Fruit fly (Drosophila melanogaster): ENCODE data around the gene CG6985.

DNA sequence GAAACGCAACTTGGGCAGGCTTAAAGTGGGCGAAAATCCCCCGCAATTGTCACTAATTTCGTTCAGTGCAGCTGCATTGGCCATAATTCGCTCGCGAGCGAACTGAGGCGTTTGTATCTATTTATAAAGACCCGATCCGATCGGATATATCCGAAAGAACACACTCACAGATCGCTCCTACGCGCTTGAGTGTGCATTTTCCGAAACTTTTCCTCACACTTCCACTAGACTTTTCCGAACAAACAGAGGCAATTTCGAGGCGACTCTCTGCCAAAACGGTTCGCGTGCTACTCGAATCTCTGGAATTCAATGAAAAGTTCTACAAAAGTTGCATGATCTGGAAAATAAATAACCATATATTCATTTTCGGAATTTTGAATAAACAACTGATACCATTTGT is 39.2 kb upstream of the CG6985 start, which contains the start of the genes CG6972 and CCAP:
- TF ChIP-seq Hr96 (GFP tag; optimal IDR thresholded peaks at IDR 0.05) (no peak), Mnt (GFP tag; optimal IDR thresholded peaks at IDR 0.05) (no peak), Clk (GFP tag; optimal IDR thresholded peaks at IDR 0.05) (no peak), toe (GFP tag; optimal IDR thresholded peaks at IDR 0.05) (no peak), kay (GFP tag; ENCODE audit: borderline replicate concordance) (no peak), tj (GFP tag; optimal IDR thresholded peaks at IDR 0.05) (no peak)

All from whole organism, adult.